Worm (Caenorhabditis elegans) whole organism, young adult: ENCODE measurements around the gene C05G5.1.

Experiments used
- B0035.1 ChIP-seq: sonication (generic microtip); optimal IDR thresholded peaks from 2 replicates; lab custom pipeline; 2016; ENCODE audit warnings: missing genetic modification characterization, mild to moderate bottlenecking, missing compliant biosample characterization, missing genotype, missing genetic modification reagents
- B0261.1 ChIP-seq: sonication (generic microtip); optimal IDR thresholded peaks from 2 replicates; lab custom pipeline; 2016; ENCODE audit warnings: mild to moderate bottlenecking, missing genetic modification characterization, moderate library complexity, missing compliant biosample characterization
- C06A6.2 ChIP-seq: fragments of 200-800 bp; sonication (Bioruptor generic); conservative IDR thresholded peaks from 2 replicates; pipeline ENCODE4 v1.3.6; 2022; ENCODE audit warnings: missing genetic modification characterization, missing compliant biosample characterization
- F23B12.7 ChIP-seq: sonication (generic microtip); optimal IDR thresholded peaks from 2 replicates; lab custom pipeline; 2017; ENCODE audit warnings: missing genetic modification characterization, mild to moderate bottlenecking, missing compliant biosample characterization, antibody characterized with exemption, moderate library complexity; ENCODE audit not compliant: insufficient read depth
- F37B4.10 ChIP-seq: fragments of 200-800 bp; sonication (Bioruptor generic); IDR thresholded peaks from 2 replicates; pipeline ENCODE4 v1.3.6; 2022; ENCODE audit warnings: missing genetic modification characterization, missing compliant biosample characterization
- F39B2.1 ChIP-seq: fragments of 200-800 bp; sonication (Bioruptor generic); IDR thresholded peaks from 2 replicates; pipeline ENCODE4 v1.3.6; 2022; ENCODE audit warnings: missing genetic modification reagents, missing genetic modification characterization, missing compliant biosample characterization
- F52B5.7 ChIP-seq: sonication (generic microtip); optimal IDR thresholded peaks from 2 replicates; lab custom pipeline; 2016; ENCODE audit warnings: mild to moderate bottlenecking, missing genetic modification characterization, missing compliant biosample characterization
- F57A8.1 ChIP-seq: fragments of 200-800 bp; sonication (Bioruptor generic); optimal IDR thresholded peaks from 2 replicates; lab custom pipeline; 2018; ENCODE audit warnings: mild to moderate bottlenecking, missing genetic modification characterization, moderate library complexity, missing compliant biosample characterization
- Y67H2A.10 ChIP-seq: fragments of 200-800 bp; sonication (Bioruptor generic); conservative IDR thresholded peaks from 2 replicates; pipeline ENCODE4 v1.3.6; 2022; ENCODE audit warnings: missing genetic modification reagents, missing genetic modification characterization, missing compliant biosample characterization
- ZK185.1 ChIP-seq: sonication (generic microtip); optimal IDR thresholded peaks from 2 replicates; lab custom pipeline; 2016; ENCODE audit warnings: mild to moderate bottlenecking, missing genetic modification characterization, missing compliant biosample characterization; ENCODE audit not compliant: poor library complexity, severe bottlenecking
- aptf-3 ChIP-seq: fragments of 200-800 bp; sonication (Bioruptor generic); IDR thresholded peaks from 2 replicates; pipeline ENCODE4 v1.3.6; 2022; ENCODE audit warnings: missing genetic modification characterization, missing compliant biosample characterization
- attf-5 ChIP-seq: fragments of 200-800 bp; sonication (Bioruptor generic); optimal IDR thresholded peaks from 2 replicates; lab custom pipeline; 2018; ENCODE audit warnings: mild to moderate bottlenecking, missing genetic modification characterization, missing compliant biosample characterization
- ccch-3 ChIP-seq: fragments of 200-800 bp; sonication (Bioruptor generic); optimal IDR thresholded peaks from 2 replicates; lab custom pipeline; 2018; ENCODE audit warnings: mild to moderate bottlenecking, missing genetic modification characterization, missing compliant biosample characterization
- ceh-27 ChIP-seq: fragments of 200-800 bp; sonication (Bioruptor generic); optimal IDR thresholded peaks from 2 replicates; lab custom pipeline; 2018; ENCODE audit warnings: mild to moderate bottlenecking, missing genetic modification characterization, moderate library complexity, missing compliant biosample characterization
- die-1 ChIP-seq: sonication (generic microtip); optimal IDR thresholded peaks from 2 replicates; lab custom pipeline; 2016; ENCODE audit warnings: missing genotype, mild to moderate bottlenecking, missing genetic modification characterization, missing compliant biosample characterization
- dox-1 ChIP-seq: fragments of 200-800 bp; sonication (Bioruptor generic); IDR thresholded peaks from 2 replicates; pipeline ENCODE4 v1.3.6; 2022; ENCODE audit warnings: missing genetic modification reagents, missing genetic modification characterization, missing compliant biosample characterization
- egl-44 ChIP-seq: fragments of 200-800 bp; sonication (Bioruptor generic); IDR thresholded peaks from 2 replicates; pipeline ENCODE4 v1.3.6; 2022; ENCODE audit warnings: missing genetic modification reagents, missing genetic modification characterization, missing compliant biosample characterization
- fkh-3 ChIP-seq: sonication (generic microtip); optimal IDR thresholded peaks from 2 replicates; lab custom pipeline; 2016; ENCODE audit warnings: mild to moderate bottlenecking, missing genetic modification characterization, missing compliant biosample characterization
- hrde-1 ChIP-seq: sonication (generic microtip); optimal IDR thresholded peaks from 2 replicates; lab custom pipeline; 2016; ENCODE audit warnings: missing genetic modification characterization, mild to moderate bottlenecking, missing compliant biosample characterization, moderate library complexity, missing genotype, missing genetic modification reagents, borderline replicate concordance
- hsf-1 ChIP-seq: fragments of 200-800 bp; sonication (Bioruptor generic); IDR thresholded peaks from 2 replicates; pipeline ENCODE4 v1.3.6; 2022; ENCODE audit warnings: missing genetic modification reagents, missing genetic modification characterization, missing compliant biosample characterization
- lag-1 ChIP-seq: fragments of 200-800 bp; sonication (Bioruptor generic); IDR thresholded peaks from 2 replicates; pipeline ENCODE4 v1.3.6; 2022; ENCODE audit warnings: missing genetic modification reagents, missing genetic modification characterization, missing compliant biosample characterization
- lin-35 ChIP-seq, 3 experiments: fragments of 150-350 bp in 2 of 3; sonication (generic microtip) in 1 of 3; optimal IDR thresholded peaks; 2 replicates each; lab custom pipeline; 2014 to 2018; ENCODE audit warnings: missing biosample characterization in 3 of 3, missing genetic modification characterization in 3 of 3, missing genetic modification reagents in 3 of 3
- lin-40 ChIP-seq: sonication (generic microtip); optimal IDR thresholded peaks from 2 replicates; lab custom pipeline; 2016; ENCODE audit warnings: missing genetic modification characterization, mild to moderate bottlenecking, missing compliant biosample characterization, missing genotype, missing genetic modification reagents
- lsl-1 ChIP-seq: fragments of 200-800 bp; sonication (Bioruptor generic); optimal IDR thresholded peaks from 2 replicates; lab custom pipeline; 2018; ENCODE audit warnings: mild to moderate bottlenecking, missing genetic modification characterization, moderate library complexity, missing compliant biosample characterization
- madf-6 ChIP-seq: fragments of 200-800 bp; sonication (Bioruptor generic); IDR thresholded peaks from 2 replicates; pipeline ENCODE4 v1.3.6; 2022; ENCODE audit warnings: missing genetic modification reagents, missing genetic modification characterization, missing compliant biosample characterization
- madf-8 ChIP-seq: fragments of 200-800 bp; sonication (Bioruptor generic); conservative IDR thresholded peaks from 2 replicates; pipeline ENCODE4 v1.3.6; 2022; ENCODE audit warnings: missing genetic modification reagents, missing genetic modification characterization, missing compliant biosample characterization
- mxl-1 ChIP-seq: sonication (generic microtip); optimal IDR thresholded peaks from 2 replicates; lab custom pipeline; 2016; ENCODE audit warnings: missing genetic modification characterization, missing compliant biosample characterization
- nhr-120 ChIP-seq: fragments of 200-800 bp; sonication (Bioruptor generic); IDR thresholded peaks from 2 replicates; pipeline ENCODE4 v1.3.6; 2022; ENCODE audit warnings: missing genetic modification characterization, missing compliant biosample characterization
- nhr-27 ChIP-seq: fragments of 200-800 bp; sonication (Bioruptor generic); optimal IDR thresholded peaks from 2 replicates; lab custom pipeline; 2018; ENCODE audit warnings: mild to moderate bottlenecking, missing genetic modification characterization, moderate library complexity, missing compliant biosample characterization
- nhr-80 ChIP-seq: sonication (generic microtip); optimal IDR thresholded peaks from 2 replicates; lab custom pipeline; 2016; ENCODE audit warnings: missing genetic modification characterization, missing compliant biosample characterization
- nhr-90 ChIP-seq: sonication (generic microtip); optimal IDR thresholded peaks from 2 replicates; lab custom pipeline; 2016; ENCODE audit warnings: missing genotype, mild to moderate bottlenecking, missing genetic modification characterization, missing compliant biosample characterization
- rec-8 ChIP-seq, 2 experiments: sonication (generic microtip); optimal IDR thresholded peaks; 2 replicates each; lab custom pipeline; 2016; ENCODE audit warnings: mild to moderate bottlenecking in 2 of 2, missing genetic modification characterization in 2 of 2, missing genetic modification reagents in 2 of 2, missing genotype in 2 of 2, missing biosample characterization in 1 of 2, missing compliant biosample characterization in 1 of 2, moderate library complexity in 1 of 2
- sdz-38 ChIP-seq: sonication (generic microtip); optimal IDR thresholded peaks from 2 replicates; lab custom pipeline; 2016; ENCODE audit warnings: missing genotype, missing genetic modification characterization, missing compliant biosample characterization
- snpc-1.3 ChIP-seq: sonication (generic microtip); optimal IDR thresholded peaks from 2 replicates; lab custom pipeline; 2017; ENCODE audit warnings: missing genetic modification characterization, mild to moderate bottlenecking, missing compliant biosample characterization, antibody characterized with exemption, moderate library complexity, missing genotype, missing genetic modification reagents; ENCODE audit not compliant: insufficient read depth
- snpc-4 ChIP-seq, 5 experiments: fragments of 150-350 bp in 1 of 5; sonication (generic microtip) in 4 of 5; optimal IDR thresholded peaks; 2 replicates each; lab custom pipeline; 2014 to 2018; ENCODE audit warnings: missing genetic modification characterization in 5 of 5, missing biosample characterization in 3 of 5, antibody characterized with exemption in 2 of 5, mild to moderate bottlenecking in 2 of 5, missing compliant biosample characterization in 2 of 5, missing genotype in 2 of 5, moderate library complexity in 2 of 5, missing genetic modification reagents in 1 of 5
- somi-1 ChIP-seq: fragments of 200-800 bp; sonication (Bioruptor generic); optimal IDR thresholded peaks from 2 replicates; lab custom pipeline; 2018; ENCODE audit warnings: mild to moderate bottlenecking, missing genetic modification characterization, missing compliant biosample characterization
- tbp1 ChIP-seq: fragments of 200-800 bp; sonication (Bioruptor generic); optimal IDR thresholded peaks from 2 replicates; lab custom pipeline; 2018; ENCODE audit warnings: mild to moderate bottlenecking, missing genetic modification characterization, missing compliant biosample characterization
- unc-130 ChIP-seq: sonication (generic microtip); optimal IDR thresholded peaks from 2 replicates; lab custom pipeline; 2016; ENCODE audit warnings: missing genetic modification reagents, missing genetic modification characterization, missing compliant biosample characterization
- zfh-2 ChIP-seq: fragments of 200-800 bp; sonication (Bioruptor generic); conservative IDR thresholded peaks from 2 replicates; pipeline ENCODE4 v1.3.6; 2022; ENCODE audit warnings: missing genetic modification reagents, missing genetic modification characterization, missing compliant biosample characterization
- zim-3 ChIP-seq: sonication (generic microtip); optimal IDR thresholded peaks from 2 replicates; lab custom pipeline; 2017; ENCODE audit warnings: mild to moderate bottlenecking, missing genetic modification characterization, moderate library complexity, missing compliant biosample characterization

Gene C05G5.1

DNA sequence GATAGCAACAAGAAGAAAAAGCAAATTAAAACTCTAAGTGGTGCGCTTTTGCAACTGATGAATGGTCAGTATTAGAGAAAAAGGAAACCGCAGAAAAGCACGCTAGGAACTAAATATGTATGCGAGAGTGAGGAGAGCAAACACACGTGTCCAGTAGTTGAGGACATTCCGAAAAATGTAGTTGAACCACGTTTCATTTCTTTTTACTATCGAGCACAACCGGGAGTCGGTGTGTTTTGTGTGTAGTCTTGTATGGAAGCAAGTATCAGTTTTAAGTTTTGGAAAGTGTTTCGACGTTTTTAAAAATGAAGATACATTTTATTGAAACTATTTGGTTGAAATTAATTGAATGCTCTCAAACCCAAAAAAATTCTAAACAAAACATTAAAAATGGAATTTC, at the start of gene C05G5.1:
C05G5.1 (minus strand) TSS at position 101 of the 400 bp plus-strand sequence.
- TF ChIP-seq B0261.1 (tag; lab: Kevin White, UChicago) (no peak), F57A8.1 (no peak), die-1 (tag; lab: Kevin White, UChicago) (no peak)

DNA sequence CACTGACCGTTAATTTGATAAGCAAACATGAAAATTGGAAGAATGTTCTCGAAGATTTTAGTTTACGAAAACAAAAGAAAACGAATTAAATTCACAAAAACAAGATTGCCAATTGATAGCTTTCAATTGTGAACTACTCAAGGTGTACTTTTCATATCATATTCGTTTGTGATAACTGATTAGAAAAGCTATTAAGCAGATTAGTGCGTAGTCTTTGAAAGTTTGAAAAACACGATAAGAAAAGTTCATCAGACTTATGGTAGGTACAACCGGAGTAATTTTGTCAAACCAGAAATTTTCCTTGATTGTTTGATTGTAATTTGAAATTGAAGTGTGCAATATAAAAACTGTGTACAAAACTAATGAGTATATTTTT, 47.6 kb upstream of the C05G5.1 start:
- no peak for TF ChIP-seq F37B4.10 (GFP tag; lab: Robert Waterston, UW)
- 0 out of 2 replicates have a peak, but pooled peaks have one; percentile 37 for TF ChIP-seq hsf-1 (GFP tag; lab: Robert Waterston, UW)
- no peak for TF ChIP-seq unc-130

DNA sequence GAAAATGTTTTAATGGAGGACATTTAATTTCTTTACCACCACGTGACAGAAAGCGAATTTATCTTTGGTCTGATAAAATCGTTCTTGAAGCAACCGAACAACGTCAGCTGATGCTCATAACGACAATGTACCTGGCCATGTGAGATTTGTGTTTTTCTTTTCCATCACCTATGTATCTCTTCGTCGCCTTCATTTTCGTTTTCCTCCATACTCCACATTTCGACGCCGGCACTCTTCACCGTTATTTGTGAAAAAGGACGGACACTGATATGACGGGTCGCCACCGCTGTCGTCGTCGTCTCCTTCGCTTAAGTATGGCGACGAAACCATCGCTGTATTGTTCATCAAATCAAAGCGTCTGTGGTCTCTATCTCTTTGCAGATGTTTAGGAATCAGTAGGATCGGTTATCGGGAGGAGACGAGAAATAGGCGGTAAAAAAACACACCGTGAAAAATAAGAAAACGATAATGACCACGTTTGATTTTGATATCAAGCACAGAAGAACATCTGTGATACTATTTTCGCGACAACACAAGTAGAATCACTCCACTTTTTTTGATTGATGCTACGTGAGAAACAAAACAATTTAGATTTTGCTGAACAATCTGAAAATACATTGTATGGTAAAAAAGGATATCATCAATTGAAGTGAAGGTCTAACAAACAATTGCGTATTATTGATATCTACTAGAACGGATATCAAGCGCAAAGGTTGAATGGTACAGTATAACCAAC, 47.1 kb upstream of the C05G5.1 start:
- TF ChIP-seq egl-44 (GFP tag; lab: Robert Waterston, UW) (no peak), somi-1 (peak; percentile 19), lin-40 (peak; percentile 5), nhr-80 (peak; percentile 35)

DNA sequence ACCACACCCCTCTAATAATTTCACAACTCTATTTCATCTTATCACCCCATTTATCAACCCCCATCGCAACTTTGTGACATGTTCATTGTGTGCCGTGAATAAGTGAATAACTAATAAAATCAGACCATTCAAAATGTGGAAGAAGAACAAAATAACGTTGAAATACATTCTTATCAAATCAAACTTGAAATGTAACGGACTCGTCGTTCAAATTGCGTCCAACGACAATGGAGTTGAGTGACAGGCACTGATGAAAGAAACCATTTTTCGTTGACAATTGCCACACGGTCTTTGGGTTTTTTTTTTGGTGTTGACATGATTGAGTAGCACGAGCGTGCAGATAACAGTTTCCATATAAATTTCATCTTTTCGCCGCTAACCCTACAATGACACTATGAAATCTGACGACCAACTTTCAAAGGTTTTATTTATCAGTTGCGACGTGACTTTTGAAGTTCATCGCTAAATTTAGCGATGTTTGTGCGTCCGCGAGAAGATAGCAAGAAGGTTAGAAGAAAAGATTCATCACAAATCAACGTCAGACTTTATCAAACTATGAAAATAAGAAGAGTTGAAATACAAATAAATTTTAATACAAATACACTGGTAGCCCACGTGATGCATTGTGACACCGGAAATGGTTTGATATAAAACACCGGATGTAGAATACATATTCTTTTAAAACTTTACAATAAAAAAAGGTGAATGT, 43.7 kb upstream of the C05G5.1 start:
- TF ChIP-seq tbp1 (GFP tag; lab: Kevin White, UChicago) (peak; percentile 28), ZK185.1 (no peak), madf-8 (GFP tag; lab: Robert Waterston, UW) (no peak), fkh-3 (tag; lab: Kevin White, UChicago) (no peak), B0035.1 (no peak), mxl-1 (tag; lab: Kevin White, UChicago) (no peak), madf-6 (no peak), lsl-1 (GFP tag; lab: Kevin White, UChicago) (no peak), zim-3 (no peak), Y67H2A.10 (GFP tag; lab: Robert Waterston, UW) (no peak), nhr-90 (tag; lab: Kevin White, UChicago) (peak; percentile 37), hrde-1 (tag; lab: Kevin White, UChicago) (no peak), aptf-3 (GFP tag; lab: Robert Waterston, UW) (no peak), C06A6.2 (GFP tag; lab: Robert Waterston, UW) (no peak), F52B5.7 (no peak), snpc-1.3 (no peak), dox-1 (GFP tag; lab: Robert Waterston, UW) (peak; percentile 43), nhr-27 (no peak), lag-1 (GFP tag; lab: Robert Waterston, UW) (no peak), ccch-3 (GFP tag; lab: Kevin White, UChicago) (no peak), rec-8 (tag; optimal IDR thresholded peaks at IDR 0.05; lab: Kevin White, UChicago) (no peak), F39B2.1 (no peak), ceh-27 (GFP tag; lab: Kevin White, UChicago) (no peak), zfh-2 (no peak), die-1 (tag; lab: Kevin White, UChicago) (no peak), sdz-38 (tag; lab: Kevin White, UChicago) (no peak), F57A8.1 (no peak), F23B12.7 (no peak), lin-35 (GFP tag; optimal IDR thresholded peaks at IDR 0.05; lab: Kevin White, UChicago) (no peak), attf-5 (GFP tag; lab: Kevin White, UChicago) (no peak), snpc-4 (GFP tag; optimal IDR thresholded peaks at IDR 0.05; lab: Kevin White, UChicago) (no peak), snpc-4 (tag; optimal IDR thresholded peaks at IDR 0.05; lab: Kevin White, UChicago) (peak in 2 of 4 experiments; percentile 11 to 27), nhr-120 (GFP tag; lab: Robert Waterston, UW) (no peak)
